Worm (Caenorhabditis elegans): ENCODE measurements around the gene F45H10.2.
A peak's percentile ranks its signal among the peaks of the same experiment; 100 is the strongest.

The F45H10.2 gene

ce11 chrII:13460592-13461395 is 32.1 kb downstream of the F45H10.2 start, which contains the start of gene pqn-27 (continued):
- TF ChIP-seq hlh-17 (GFP tag; optimal IDR thresholded peaks at IDR 0.05; ENCODE audit: borderline replicate concordance) (no peak), ztf-4 (tag; optimal IDR thresholded peaks at IDR 0.05) (peak; percentile 93), unc-98 (GFP tag; IDR thresholded peaks at IDR 0.05) (no peak), pqm-1 (tag; optimal IDR thresholded peaks at IDR 0.05) (no peak), zag-1 (tag; optimal IDR thresholded peaks at IDR 0.05) (no peak), nhr-28 (tag; optimal IDR thresholded peaks at IDR 0.05) (no peak), elt-2 (tag; optimal IDR thresholded peaks at IDR 0.05) (peak; percentile 56), nhr-85 (tag) (peak; percentile 89), swsn-7 (tag; optimal IDR thresholded peaks at IDR 0.05) (peak; percentile 63), dsc-1 (tag; optimal IDR thresholded peaks at IDR 0.05) (peak; percentile 57), nhr-76 (tag; optimal IDR thresholded peaks at IDR 0.05) (no peak), tlp-1 (tag; optimal IDR thresholded peaks at IDR 0.05) (no peak), mef-2 (tag; optimal IDR thresholded peaks at IDR 0.05) (no peak), pax-3 (tag; optimal IDR thresholded peaks at IDR 0.05) (no peak), fkh-10 (GFP tag; optimal IDR thresholded peaks at IDR 0.05) (no peak), rnt-1 (tag; optimal IDR thresholded peaks at IDR 0.05) (peak; percentile 29), C04F5.9 (tag; optimal IDR thresholded peaks at IDR 0.05) (peak; percentile 47), mdl-1 (tag; optimal IDR thresholded peaks at IDR 0.05) (no peak), jun-1 (tag; optimal IDR thresholded peaks at IDR 0.05) (peak; percentile 13), fos-1 (tag; optimal IDR thresholded peaks at IDR 0.05) (peak; percentile 47), grh-1 (GFP tag; IDR thresholded peaks at IDR 0.05) (peak; percentile 89), skn-1 (tag; optimal IDR thresholded peaks at IDR 0.05) (no peak), egl-13 (tag; optimal IDR thresholded peaks at IDR 0.05) (no peak), fkh-4 (tag; optimal IDR thresholded peaks at IDR 0.05; ENCODE audit: borderline replicate concordance) (no peak), nhr-47 (tag; optimal IDR thresholded peaks at IDR 0.05) (peak; percentile 74), nhr-237 (tag; optimal IDR thresholded peaks at IDR 0.05) (no peak), efl-3 (GFP tag; optimal IDR thresholded peaks at IDR 0.05) (no peak), zip-4 (GFP tag; optimal IDR thresholded peaks at IDR 0.05) (no peak), fkh-8 (tag; optimal IDR thresholded peaks at IDR 0.05) (no peak), isw-1 (GFP tag; IDR thresholded peaks at IDR 0.05) (0 out of 2 replicates have a peak, but pooled peaks have one; percentile 4), snu-23 (GFP tag; optimal IDR thresholded peaks at IDR 0.05) (peak; percentile 82), ceh-63 (GFP tag; optimal IDR thresholded peaks at IDR 0.05) (no peak), ets-5 (GFP tag; IDR thresholded peaks at IDR 0.05) (no peak), irx-1 (tag; optimal IDR thresholded peaks at IDR 0.05) (peak; percentile 69), xbp-1 (tag; optimal IDR thresholded peaks at IDR 0.05) (peak; percentile 60), sup-37 (GFP tag; optimal IDR thresholded peaks at IDR 0.05) (no peak), unc-130 (tag; optimal IDR thresholded peaks at IDR 0.05) (peak; percentile 33), ceh-88 (GFP tag; IDR thresholded peaks at IDR 0.05) (no peak), F16B12.6 (tag; optimal IDR thresholded peaks at IDR 0.05) (peak; percentile 94), lin-39 (tag; optimal IDR thresholded peaks at IDR 0.05) (peak; percentile 64), mep-1 (tag; optimal IDR thresholded peaks at IDR 0.05) (peak; percentile 80), ceh-90 (tag; optimal IDR thresholded peaks at IDR 0.05) (no peak), nhr-19 (GFP tag; conservative IDR thresholded peaks at IDR 0.05) (peak; percentile 89), Y116A8C.19 (tag; optimal IDR thresholded peaks at IDR 0.05; ENCODE audit: borderline replicate concordance) (no peak), egl-27 (tag; optimal IDR thresholded peaks at IDR 0.05) (no peak), ama-1 (optimal IDR thresholded peaks at IDR 0.05) (peak; percentile 96), lin-13 (GFP tag; optimal IDR thresholded peaks at IDR 0.05) (peak; percentile 44), blmp-1 (tag; optimal IDR thresholded peaks at IDR 0.05) (peak; percentile 50), aha-1 (tag; optimal IDR thresholded peaks at IDR 0.05) (no peak), tbx-2 (tag; optimal IDR thresholded peaks at IDR 0.05) (peak; percentile 79), vab-15 (tag; optimal IDR thresholded peaks at IDR 0.05) (no peak), lin-35 (GFP tag; optimal IDR thresholded peaks at IDR 0.05) (peak; percentile 39 to 70), nhr-77 (tag; optimal IDR thresholded peaks at IDR 0.05) (no peak)

Data from whole organism, L1 larva.